Worm (Caenorhabditis elegans) whole organism, young adult: Measurements from ENCODE around the gene best-14.

Experiments used
- F22D6.2 ChIP-seq: sonication (generic microtip); optimal IDR thresholded peaks from 2 replicates; lab custom pipeline; 2016; ENCODE audit warnings: mild to moderate bottlenecking, missing genetic modification characterization, missing compliant biosample characterization
- bed-2 ChIP-seq: fragments of 200-800 bp; sonication (Bioruptor generic); IDR thresholded peaks from 2 replicates; pipeline ENCODE4 v1.3.6; 2022; ENCODE audit warnings: missing genetic modification reagents, missing genetic modification characterization, missing compliant biosample characterization
- sea-2 ChIP-seq: fragments of 200-800 bp; sonication (Bioruptor generic); IDR thresholded peaks from 2 replicates; pipeline ENCODE4 v1.3.6; 2022; ENCODE audit warnings: missing genetic modification characterization, missing compliant biosample characterization

DNA sequence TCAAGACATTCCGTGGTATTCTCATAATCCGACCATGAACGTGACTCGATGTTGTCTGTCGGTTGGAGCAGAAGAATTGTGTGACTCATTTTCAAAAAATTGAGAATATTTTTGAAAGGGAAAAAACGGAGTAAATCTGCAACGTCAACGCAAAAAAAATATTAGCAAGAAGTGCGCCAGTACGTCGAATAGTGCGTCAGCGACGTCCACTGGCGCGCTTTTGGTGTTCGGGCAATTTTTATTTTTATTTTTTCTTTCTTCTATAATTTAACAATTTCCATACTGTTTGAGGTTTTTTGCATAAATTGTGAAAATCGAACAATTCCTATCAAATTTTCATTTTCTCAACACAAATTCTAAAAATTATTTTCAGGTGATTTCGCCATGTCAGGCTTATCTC is 21.2 kb downstream of the best-14 start, which contains the start of the genes erh-1 and lpd-9:
- TF ChIP-seq F22D6.2 (tag; lab: Kevin White, UChicago) (peak; percentile 34), bed-2 (no peak), sea-2 (GFP tag; lab: Robert Waterston, UW) (no peak)
